Worm (Caenorhabditis elegans): ENCODE measurements around the gene F17C11.26.

DNA sequence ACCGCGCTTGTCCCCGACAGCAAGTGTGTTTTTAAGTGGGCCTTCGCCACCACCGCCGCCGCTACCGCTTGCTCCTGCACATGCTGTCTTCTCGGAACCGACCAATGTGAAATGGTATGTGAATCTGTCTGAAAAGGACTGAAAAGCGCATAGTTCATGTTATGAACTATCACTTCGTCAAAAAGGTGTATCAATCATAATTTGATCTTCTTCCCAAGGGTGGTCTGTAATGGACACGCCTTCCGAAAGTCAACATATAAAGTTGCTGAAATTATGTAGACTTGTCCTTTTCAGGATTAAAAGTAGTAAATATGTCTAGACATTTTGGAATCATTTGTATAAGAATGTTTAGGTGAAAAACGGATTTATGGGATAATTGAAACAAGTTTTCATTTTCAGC lies 911 bp downstream of the F17C11.26 start, which contains the start of gene zip-9:
- TF ChIP-seq nhr-12 (tag; optimal IDR thresholded peaks at IDR 0.05) = no peak
- no peak for TF ChIP-seq ZK546.5 (tag; optimal IDR thresholded peaks at IDR 0.05)

Data from whole organism, L3 larva.